Worm (Caenorhabditis elegans) whole organism, dauer: ENCODE results near the gene F35H12.1.

Experiments used
- unc-62 ChIP-seq: sonication (generic microtip); optimal IDR thresholded peaks from 2 replicates; lab custom pipeline; 2017; ENCODE audit warnings: missing biosample characterization, missing genetic modification reagents, missing genetic modification characterization

Gene F35H12.1

DNA sequence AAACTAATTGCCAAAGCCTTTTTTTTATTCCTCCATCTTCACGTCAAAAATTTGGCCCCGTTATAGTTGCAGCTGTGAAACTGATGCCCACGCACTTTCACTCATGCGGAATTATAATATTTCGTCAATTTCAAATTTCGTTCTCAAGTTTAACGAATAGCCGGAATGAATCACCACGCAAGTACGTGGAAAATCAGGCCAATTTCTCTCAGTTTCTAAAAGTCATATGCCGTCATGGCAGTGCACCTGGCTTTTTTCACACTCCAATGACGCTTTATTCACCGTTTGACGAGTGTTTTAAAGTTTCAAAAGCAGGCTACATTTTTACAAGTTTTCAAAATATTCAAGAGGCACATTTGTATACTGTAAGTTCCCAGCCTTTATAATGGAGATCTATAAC is 14.3 kb downstream of the F35H12.1 start:
- no peak for TF ChIP-seq unc-62 (GFP tag; lab: Kevin White, UChicago)

- TF ChIP-seq unc-62 (GFP tag; lab: Kevin White, UChicago), result no peak
Measured at ce11 chrX:948783-949182, 15.2 kb downstream of the F35H12.1 start, which contains the start of gene sms-2. Gene sms-2 (minus strand): TSS chrX:948883.

DNA sequence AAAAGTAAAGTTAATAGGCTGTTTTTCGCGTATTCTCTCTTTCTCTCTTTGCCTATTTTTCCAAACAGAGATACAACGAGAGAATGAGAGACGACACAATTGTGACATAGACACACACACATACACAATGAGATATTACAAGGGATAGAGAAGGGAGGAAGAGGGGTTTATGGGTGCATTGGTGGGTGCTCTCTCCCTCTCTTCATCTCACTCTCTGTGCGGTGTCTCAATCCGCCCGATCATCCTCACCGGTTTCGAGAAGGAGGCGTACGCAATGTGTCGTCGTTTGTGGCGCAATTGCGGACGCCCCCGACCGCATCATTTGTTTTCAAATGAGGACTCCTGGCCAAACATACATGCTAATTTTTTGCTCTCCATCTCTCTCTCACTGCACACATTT is 15.9 kb downstream of the F35H12.1 start:
- peak; percentile 35 for TF ChIP-seq unc-62 (GFP tag; lab: Kevin White, UChicago)

DNA sequence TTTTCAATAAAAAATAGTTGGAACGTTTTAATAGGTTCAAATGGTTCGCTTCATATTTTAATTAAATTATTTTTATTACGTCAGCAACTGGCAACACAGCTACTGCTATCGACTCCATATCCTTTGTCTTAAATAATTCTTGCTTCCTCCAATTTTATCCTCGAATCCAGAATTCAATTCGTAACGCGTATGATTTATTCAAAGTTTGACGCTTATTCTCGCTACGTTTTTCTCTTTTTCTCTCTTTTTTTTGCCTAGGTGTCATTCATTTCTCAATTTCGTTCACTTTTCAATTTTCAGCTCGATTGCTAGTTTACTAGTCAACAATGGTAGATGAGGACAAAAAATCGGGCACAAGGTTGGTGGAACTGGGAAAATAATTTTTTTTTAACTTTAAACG is 16.9 kb downstream of the F35H12.1 start, which contains the start of gene arr-1:
TSS of gene arr-1 (plus strand) at position 301 of the 400 bp plus-strand sequence.
- TF ChIP-seq unc-62 (GFP tag; lab: Kevin White, UChicago), result no peak

- TF ChIP-seq unc-62 (GFP tag; lab: Kevin White, UChicago), result no peak
Measured at ce11 chrX:952557-953083, 19.0 kb downstream of the F35H12.1 start.

ce11 chrX:954499-955061 is 21.0 kb downstream of the F35H12.1 start, which contains the start of gene apm-3:
Gene apm-3 (plus strand): TSS chrX:954975.
- no peak for TF ChIP-seq unc-62 (GFP tag; lab: Kevin White, UChicago)

ce11 chrX:957581-957980 is 24.0 kb downstream of the F35H12.1 start, which contains the start of gene chil-10:
Gene chil-10 (plus strand): TSS chrX:957881.
- TF ChIP-seq unc-62 (GFP tag; lab: Kevin White, UChicago), result no peak

DNA sequence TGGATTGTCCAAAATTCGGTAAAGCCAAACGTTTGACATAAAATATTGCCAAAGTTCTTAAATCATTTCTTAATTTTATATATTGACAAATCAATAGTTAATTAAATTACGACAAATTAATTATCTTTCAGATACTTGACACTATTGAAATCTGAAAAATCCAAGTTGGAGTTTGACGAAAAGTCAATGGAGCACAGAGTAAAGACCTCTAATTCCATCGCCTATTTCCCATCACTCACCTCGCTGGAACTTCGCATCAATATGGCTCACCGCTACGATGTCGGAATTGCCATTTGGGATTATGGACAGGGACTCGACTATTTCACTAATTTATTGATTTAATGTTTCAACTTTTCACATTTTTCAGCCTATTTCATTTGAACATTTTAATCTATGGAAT is 26.5 kb downstream of the F35H12.1 start:
- no peak for TF ChIP-seq unc-62 (GFP tag; lab: Kevin White, UChicago)

DNA sequence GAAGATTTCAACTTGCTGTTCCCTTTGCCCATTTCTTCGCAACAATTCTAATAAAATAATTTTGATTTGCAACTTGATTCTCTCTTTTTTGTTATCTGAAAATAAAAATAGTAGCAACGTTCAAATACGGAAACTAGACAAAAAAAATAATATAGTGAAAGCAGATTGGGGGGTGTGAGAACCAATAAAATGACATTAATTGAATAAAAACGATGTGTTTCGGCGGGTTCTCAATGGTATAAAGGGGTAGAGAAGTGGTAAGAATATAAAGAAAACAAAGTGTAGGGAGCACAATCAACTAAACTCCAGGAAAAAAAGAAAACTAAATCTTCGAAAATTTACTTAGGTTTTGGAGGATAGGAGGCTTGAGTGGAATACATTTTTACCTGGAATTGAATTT is 29.6 kb downstream of the F35H12.1 start, which contains the start of gene ncs-1:
TSS of gene ncs-1 (minus strand) at position 101 of the 400 bp plus-strand sequence.
- TF ChIP-seq unc-62 (GFP tag; lab: Kevin White, UChicago), result no peak

DNA sequence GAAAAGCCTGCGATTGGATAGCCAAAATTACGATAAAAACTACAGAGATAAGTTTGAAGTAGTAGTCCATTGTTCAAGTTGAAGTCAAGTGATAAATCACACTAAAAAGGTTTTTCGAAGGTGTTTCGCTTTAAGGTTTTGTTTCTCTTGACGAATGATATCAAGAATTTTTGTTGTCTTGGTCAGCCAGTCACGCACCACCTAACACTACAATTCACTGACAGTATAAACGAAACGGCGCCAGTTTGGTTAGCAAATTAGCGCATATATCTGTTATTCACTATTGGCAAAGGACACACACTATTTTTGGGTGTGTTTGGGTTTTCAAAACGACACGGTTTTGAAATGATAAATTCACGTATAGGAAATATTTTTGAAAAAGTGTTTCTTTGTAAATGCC is 36.5 kb downstream of the F35H12.1 start, which contains the start of gene C44C1.6:
TSS of gene C44C1.6 (minus strand) at position 199 of the 400 bp plus-strand sequence.
- TF ChIP-seq unc-62 (GFP tag; lab: Kevin White, UChicago), result no peak

ce11 chrX:974499-975235 is 41.1 kb downstream of the F35H12.1 start, which contains the start of gene vps-45:
Gene vps-45 (minus strand): TSS chrX:974848.
- no peak for TF ChIP-seq unc-62 (GFP tag; lab: Kevin White, UChicago)

DNA sequence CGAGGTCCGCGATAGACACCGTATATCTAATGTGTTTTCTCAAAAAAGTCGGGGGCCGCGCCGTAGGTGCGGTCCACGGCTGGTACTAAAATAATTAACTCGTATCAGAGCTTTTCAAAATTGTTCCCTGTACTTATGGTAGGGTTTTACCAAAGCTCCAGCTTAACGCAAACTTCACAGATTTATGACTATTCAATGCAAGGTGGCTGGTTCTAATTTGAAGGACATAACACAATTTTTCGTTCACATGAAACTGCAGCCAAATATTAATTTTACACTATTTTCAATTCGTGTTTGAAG is 41.6 kb downstream of the F35H12.1 start:
- TF ChIP-seq unc-62 (GFP tag; lab: Kevin White, UChicago), result no peak

DNA sequence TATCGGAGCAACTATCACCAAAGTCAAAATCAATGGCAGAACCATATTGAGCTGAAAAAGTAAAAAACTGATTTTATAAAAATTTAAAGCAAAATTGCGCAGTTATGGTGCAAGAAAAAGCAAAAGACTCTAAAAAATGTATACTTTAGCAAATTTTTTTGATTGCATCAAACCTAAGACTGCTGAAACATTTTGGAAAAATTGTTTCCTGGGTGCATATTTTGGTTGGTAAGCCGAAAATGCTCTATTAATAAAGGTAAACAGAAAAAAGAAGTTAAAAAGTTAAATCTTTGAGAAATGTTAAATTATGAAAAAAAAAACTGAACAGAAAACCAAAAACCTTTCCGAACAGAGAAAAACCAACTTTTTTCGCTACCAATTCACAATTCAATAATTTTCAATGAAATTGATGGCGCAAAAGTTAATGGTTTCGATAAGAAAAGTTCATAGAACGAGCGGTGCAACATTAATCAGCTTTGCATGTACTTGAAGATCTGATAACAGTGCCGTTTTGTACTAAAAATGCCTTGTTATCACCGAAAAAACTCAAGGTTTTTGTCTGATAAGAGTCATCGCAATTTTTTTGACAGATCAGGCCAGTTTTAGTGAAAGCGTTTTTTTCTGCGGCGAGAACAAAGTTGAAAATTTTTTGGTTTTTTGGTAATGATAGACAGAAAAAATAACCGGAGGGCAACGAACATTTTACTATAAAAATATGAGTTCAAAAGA is 44.5 kb downstream of the F35H12.1 start, which contains the start of gene abhd-3.2:
TSS of gene abhd-3.2 (minus strand) at position 51 of the 729 bp plus-strand sequence.
- no peak for TF ChIP-seq unc-62 (GFP tag; lab: Kevin White, UChicago)

DNA sequence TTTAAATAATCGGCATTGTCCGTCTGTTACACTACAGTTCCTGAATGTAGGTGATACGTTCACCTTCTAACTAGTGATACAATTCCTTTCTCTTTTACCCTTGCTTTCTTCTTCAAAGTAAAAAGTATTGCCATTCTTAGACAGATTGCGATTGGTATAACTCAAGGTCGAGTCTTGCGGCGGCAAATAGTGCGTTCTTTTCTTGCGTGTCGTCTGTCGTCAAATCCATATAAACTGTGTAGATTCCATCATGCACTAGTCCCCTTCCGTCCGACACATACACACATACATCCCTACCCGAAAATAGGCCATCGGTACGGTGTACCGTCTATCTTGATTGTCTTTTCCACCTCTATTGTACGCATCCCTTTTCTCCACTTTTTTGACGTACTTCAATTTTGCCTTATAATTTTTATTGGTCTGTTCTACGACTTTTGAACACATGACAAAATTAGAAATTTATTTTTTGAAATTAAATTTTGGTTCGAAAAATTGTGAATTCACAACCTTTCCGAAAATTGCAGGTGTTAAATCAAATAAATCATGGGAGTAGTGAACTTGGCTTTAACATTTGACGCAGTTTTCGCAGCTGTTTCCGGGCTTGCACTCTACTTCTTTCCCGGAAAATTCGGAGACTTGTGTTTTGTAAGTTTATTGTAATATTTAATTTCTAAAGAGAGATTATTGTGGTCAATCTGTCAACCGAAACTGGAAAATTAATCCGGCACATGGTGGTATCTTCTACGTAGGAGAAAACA is 46.8 kb downstream of the F35H12.1 start, which contains the start of gene C44C1.1:
TSS of gene C44C1.1 (plus strand) at position 525 of the 758 bp plus-strand sequence.
- no peak for TF ChIP-seq unc-62 (GFP tag; lab: Kevin White, UChicago)

DNA sequence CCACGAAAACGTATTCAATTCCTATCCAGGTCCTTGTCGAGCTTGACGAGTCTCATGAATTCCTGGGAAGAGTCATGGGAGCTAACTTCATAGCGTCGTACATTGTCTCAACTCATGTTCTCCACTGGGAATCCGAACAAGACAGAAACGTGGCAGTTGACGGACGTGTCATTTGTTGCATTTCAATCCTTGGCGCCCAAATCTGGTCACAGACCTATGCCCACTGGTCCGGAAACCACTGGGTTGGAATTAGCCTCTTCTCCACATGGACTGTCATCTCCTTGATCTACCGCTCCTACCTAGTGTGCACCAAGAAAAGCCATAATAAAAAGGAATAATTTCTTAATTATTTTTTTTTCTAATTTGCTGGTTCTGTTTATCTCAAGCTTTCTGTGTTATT is 49.0 kb downstream of the F35H12.1 start:
- TF ChIP-seq unc-62 (GFP tag; lab: Kevin White, UChicago), result no peak
